Worm (Caenorhabditis elegans) whole organism, young adult: ENCODE measurements around the gene ZK546.19.
"Not testable (repeated sequence)": the region's sequence is repeated elsewhere in the genome, so short reads cannot be mapped to it uniquely, and the experiment has no call there.

ENCODE experiments used
- B0261.1 ChIP-seq: sonication (generic microtip); optimal IDR thresholded peaks from 2 replicates; lab custom pipeline; 2016; ENCODE audit warnings: mild to moderate bottlenecking, missing genetic modification characterization, moderate library complexity, missing compliant biosample characterization
- B0336.3 ChIP-seq: fragments of 200-800 bp; sonication (Bioruptor generic); IDR thresholded peaks from 2 replicates; pipeline ENCODE4 v1.3.6; 2022; ENCODE audit warnings: missing genetic modification characterization, missing compliant biosample characterization
- F22D6.2 ChIP-seq: sonication (generic microtip); optimal IDR thresholded peaks from 2 replicates; lab custom pipeline; 2016; ENCODE audit warnings: mild to moderate bottlenecking, missing genetic modification characterization, missing compliant biosample characterization
- F23B12.7 ChIP-seq: sonication (generic microtip); optimal IDR thresholded peaks from 2 replicates; lab custom pipeline; 2017; ENCODE audit warnings: missing genetic modification characterization, mild to moderate bottlenecking, missing compliant biosample characterization, antibody characterized with exemption, moderate library complexity; ENCODE audit not compliant: insufficient read depth
- F33H1.4 ChIP-seq: fragments of 200-800 bp; sonication (Bioruptor generic); IDR thresholded peaks from 2 replicates; pipeline ENCODE4 v1.3.6; 2022; ENCODE audit warnings: missing genetic modification reagents, missing genetic modification characterization, missing compliant biosample characterization
- F57A8.1 ChIP-seq: fragments of 200-800 bp; sonication (Bioruptor generic); optimal IDR thresholded peaks from 2 replicates; lab custom pipeline; 2018; ENCODE audit warnings: mild to moderate bottlenecking, missing genetic modification characterization, moderate library complexity, missing compliant biosample characterization
- Y53G8AR.9 ChIP-seq: fragments of 200-800 bp; sonication (Bioruptor generic); conservative IDR thresholded peaks from 2 replicates; pipeline ENCODE4 v1.3.6; 2022; ENCODE audit warnings: missing genetic modification reagents, missing genetic modification characterization, missing compliant biosample characterization
- Y95B8A.8 ChIP-seq: fragments of 200-800 bp; sonication (Bioruptor generic); IDR thresholded peaks from 2 replicates; pipeline ENCODE4 v1.3.6; 2022; ENCODE audit warnings: missing genetic modification reagents, missing genetic modification characterization, missing compliant biosample characterization
- atf-7 ChIP-seq: sonication (generic microtip); optimal IDR thresholded peaks from 2 replicates; lab custom pipeline; 2017; ENCODE audit warnings: mild to moderate bottlenecking, missing genetic modification characterization, missing compliant biosample characterization
- bed-2 ChIP-seq: fragments of 200-800 bp; sonication (Bioruptor generic); IDR thresholded peaks from 2 replicates; pipeline ENCODE4 v1.3.6; 2022; ENCODE audit warnings: missing genetic modification reagents, missing genetic modification characterization, missing compliant biosample characterization
- cebp-1 ChIP-seq, 2 experiments: fragments of 200-800 bp in 1 of 2; sonication (Bioruptor generic) in 1 of 2; sonication (generic microtip) in 1 of 2; IDR thresholded peaks in 1 of 2; optimal IDR thresholded peaks in 1 of 2; 2 replicates each; pipeline versions ENCODE4 v1.3.6 to Lab custom; 2017 to 2022; ENCODE audit warnings: missing compliant biosample characterization in 2 of 2, missing genetic modification characterization in 2 of 2, mild to moderate bottlenecking in 1 of 2, missing genetic modification reagents in 1 of 2, moderate library complexity in 1 of 2
- ceh-100 ChIP-seq: fragments of 200-800 bp; sonication (Bioruptor generic); IDR thresholded peaks from 2 replicates; pipeline ENCODE4 v1.3.6; 2022; ENCODE audit warnings: missing genetic modification reagents, missing genetic modification characterization, missing compliant biosample characterization
- ceh-40 ChIP-seq: fragments of 200-800 bp; sonication (Bioruptor generic); IDR thresholded peaks from 2 replicates; pipeline ENCODE4 v1.3.6; 2022; ENCODE audit warnings: missing genetic modification characterization, missing compliant biosample characterization
- ceh-91 ChIP-seq: fragments of 200-800 bp; sonication (Bioruptor generic); IDR thresholded peaks from 2 replicates; pipeline ENCODE4 v1.3.6; 2022; ENCODE audit warnings: missing genetic modification reagents, missing genetic modification characterization, missing compliant biosample characterization
- chd-7 ChIP-seq: sonication (generic microtip); optimal IDR thresholded peaks from 2 replicates; lab custom pipeline; 2016; ENCODE audit warnings: mild to moderate bottlenecking, missing genetic modification characterization, moderate library complexity, missing compliant biosample characterization
- die-1 ChIP-seq: sonication (generic microtip); optimal IDR thresholded peaks from 2 replicates; lab custom pipeline; 2016; ENCODE audit warnings: missing genotype, mild to moderate bottlenecking, missing genetic modification characterization, missing compliant biosample characterization
- dpl-1 ChIP-seq: fragments of 150-350 bp; optimal IDR thresholded peaks from 2 replicates; lab custom pipeline; 2014; ENCODE audit warnings: missing biosample characterization, missing genetic modification reagents, missing genetic modification characterization
- egl-44 ChIP-seq: fragments of 200-800 bp; sonication (Bioruptor generic); IDR thresholded peaks from 2 replicates; pipeline ENCODE4 v1.3.6; 2022; ENCODE audit warnings: missing genetic modification reagents, missing genetic modification characterization, missing compliant biosample characterization
- egrh-3 ChIP-seq: fragments of 200-800 bp; sonication (Bioruptor generic); IDR thresholded peaks from 2 replicates; pipeline ENCODE4 v1.3.6; 2022; ENCODE audit warnings: missing genetic modification reagents, missing genetic modification characterization, missing compliant biosample characterization
- ets-4 ChIP-seq: fragments of 200-800 bp; sonication (Bioruptor generic); optimal IDR thresholded peaks from 2 replicates; lab custom pipeline; 2018; ENCODE audit warnings: mild to moderate bottlenecking, missing genetic modification characterization, missing compliant biosample characterization
- him-1 ChIP-seq: sonication (generic microtip); optimal IDR thresholded peaks from 2 replicates; lab custom pipeline; 2016; ENCODE audit warnings: missing genotype, missing genetic modification reagents, missing genetic modification characterization, missing compliant biosample characterization
- hrde-1 ChIP-seq: sonication (generic microtip); optimal IDR thresholded peaks from 2 replicates; lab custom pipeline; 2016; ENCODE audit warnings: missing genetic modification characterization, mild to moderate bottlenecking, missing compliant biosample characterization, moderate library complexity, missing genotype, missing genetic modification reagents, borderline replicate concordance
- hsf-1 ChIP-seq: fragments of 200-800 bp; sonication (Bioruptor generic); IDR thresholded peaks from 2 replicates; pipeline ENCODE4 v1.3.6; 2022; ENCODE audit warnings: missing genetic modification reagents, missing genetic modification characterization, missing compliant biosample characterization
- let-607 ChIP-seq, 2 experiments: fragments of 200-800 bp in 1 of 2; sonication (Bioruptor generic) in 1 of 2; sonication (generic microtip) in 1 of 2; optimal IDR thresholded peaks; 2 replicates each; lab custom pipeline; 2016 to 2018; ENCODE audit warnings: mild to moderate bottlenecking in 2 of 2, missing compliant biosample characterization in 2 of 2, missing genetic modification characterization in 2 of 2, moderate library complexity in 2 of 2, missing genotype in 1 of 2
- lir-1 ChIP-seq: fragments of 200-800 bp; sonication (Bioruptor generic); conservative IDR thresholded peaks from 2 replicates; pipeline ENCODE4 v1.3.6; 2022; ENCODE audit warnings: missing genetic modification reagents, missing genetic modification characterization, missing compliant biosample characterization
- lsy-27 ChIP-seq: sonication (generic microtip); optimal IDR thresholded peaks from 2 replicates; lab custom pipeline; 2017; ENCODE audit warnings: missing genetic modification characterization, mild to moderate bottlenecking, missing compliant biosample characterization, antibody characterized with exemption, missing genotype, borderline replicate concordance; ENCODE audit not compliant: insufficient read depth
- nfyb-1 ChIP-seq: fragments of 200-800 bp; sonication (Bioruptor generic); IDR thresholded peaks from 2 replicates; pipeline ENCODE4 v1.3.6; 2022; ENCODE audit warnings: missing genetic modification reagents, missing genetic modification characterization, missing compliant biosample characterization
- nhr-80 ChIP-seq: sonication (generic microtip); optimal IDR thresholded peaks from 2 replicates; lab custom pipeline; 2016; ENCODE audit warnings: missing genetic modification characterization, missing compliant biosample characterization
- nhr-90 ChIP-seq: sonication (generic microtip); optimal IDR thresholded peaks from 2 replicates; lab custom pipeline; 2016; ENCODE audit warnings: missing genotype, mild to moderate bottlenecking, missing genetic modification characterization, missing compliant biosample characterization
- pbrm-1 ChIP-seq: fragments of 200-800 bp; sonication (Bioruptor generic); IDR thresholded peaks from 2 replicates; pipeline ENCODE4 v1.3.6; 2022; ENCODE audit warnings: missing genetic modification reagents, missing genetic modification characterization, missing compliant biosample characterization
- pha-4 ChIP-seq: fragments of 150-350 bp; sonication (generic microtip); optimal IDR thresholded peaks from 2 replicates; lab custom pipeline; 2014; ENCODE audit warnings: missing biosample characterization, missing genetic modification reagents, missing genetic modification characterization
- rec-8 ChIP-seq, 2 experiments: sonication (generic microtip); optimal IDR thresholded peaks; 2 replicates each; lab custom pipeline; 2016; ENCODE audit warnings: mild to moderate bottlenecking in 2 of 2, missing genetic modification characterization in 2 of 2, missing genetic modification reagents in 2 of 2, missing genotype in 2 of 2, missing biosample characterization in 1 of 2, missing compliant biosample characterization in 1 of 2, moderate library complexity in 1 of 2
- snpc-4 ChIP-seq, 5 experiments: fragments of 150-350 bp in 1 of 5; sonication (generic microtip) in 4 of 5; optimal IDR thresholded peaks; 2 replicates each; lab custom pipeline; 2014 to 2018; ENCODE audit warnings: missing genetic modification characterization in 5 of 5, missing biosample characterization in 3 of 5, antibody characterized with exemption in 2 of 5, mild to moderate bottlenecking in 2 of 5, missing compliant biosample characterization in 2 of 5, missing genotype in 2 of 5, moderate library complexity in 2 of 5, missing genetic modification reagents in 1 of 5
- tbp1 ChIP-seq: fragments of 200-800 bp; sonication (Bioruptor generic); optimal IDR thresholded peaks from 2 replicates; lab custom pipeline; 2018; ENCODE audit warnings: mild to moderate bottlenecking, missing genetic modification characterization, missing compliant biosample characterization
- unc-62 ChIP-seq: fragments of 150-350 bp; optimal IDR thresholded peaks from 2 replicates; lab custom pipeline; 2014; ENCODE audit warnings: missing biosample characterization, missing genetic modification reagents, missing genetic modification characterization
- xnd-1 ChIP-seq: sonication (generic microtip); optimal IDR thresholded peaks from 2 replicates; lab custom pipeline; 2016; ENCODE audit warnings: missing genotype, missing genetic modification reagents, missing genetic modification characterization, missing compliant biosample characterization
- zim-3 ChIP-seq: sonication (generic microtip); optimal IDR thresholded peaks from 2 replicates; lab custom pipeline; 2017; ENCODE audit warnings: mild to moderate bottlenecking, missing genetic modification characterization, moderate library complexity, missing compliant biosample characterization
- ztf-22 ChIP-seq: fragments of 200-800 bp; sonication (Bioruptor generic); optimal IDR thresholded peaks from 2 replicates; lab custom pipeline; 2018; ENCODE audit warnings: mild to moderate bottlenecking, missing genetic modification characterization, moderate library complexity, missing compliant biosample characterization

ZK546.19 gene

DNA sequence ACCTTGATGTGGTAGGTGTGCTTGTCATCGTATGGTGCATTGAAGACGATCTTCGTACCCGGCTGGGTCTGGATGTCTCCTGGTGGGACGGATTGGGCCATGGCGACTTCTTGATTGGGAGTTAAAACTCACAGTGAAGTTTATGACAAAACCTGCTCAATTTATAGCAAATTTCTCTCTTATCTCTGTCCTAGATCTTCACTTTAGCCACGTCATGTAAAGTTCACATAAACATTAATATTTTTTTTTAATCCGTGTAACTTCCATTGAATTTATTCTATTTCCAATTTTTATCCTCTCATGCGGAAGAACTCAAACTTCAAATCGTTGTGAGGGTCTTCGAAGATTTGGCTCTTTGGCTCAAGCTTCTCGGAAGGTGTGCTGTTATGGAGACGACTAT, 25.1 kb upstream of the ZK546.19 start, which contains the start of gene msp-31:
TSS of gene msp-31 (minus strand) at position 101 of the 400 bp plus-strand sequence.
- TF ChIP-seq hrde-1; Y95B8A.8 (GFP tag; lab: Robert Waterston, UW); ets-4 (GFP tag; lab: Kevin White, UChicago): not testable (repeated sequence)
- TF ChIP-seq, all 124 proteins: peak for 0; not testable (repeated sequence) for 124

DNA sequence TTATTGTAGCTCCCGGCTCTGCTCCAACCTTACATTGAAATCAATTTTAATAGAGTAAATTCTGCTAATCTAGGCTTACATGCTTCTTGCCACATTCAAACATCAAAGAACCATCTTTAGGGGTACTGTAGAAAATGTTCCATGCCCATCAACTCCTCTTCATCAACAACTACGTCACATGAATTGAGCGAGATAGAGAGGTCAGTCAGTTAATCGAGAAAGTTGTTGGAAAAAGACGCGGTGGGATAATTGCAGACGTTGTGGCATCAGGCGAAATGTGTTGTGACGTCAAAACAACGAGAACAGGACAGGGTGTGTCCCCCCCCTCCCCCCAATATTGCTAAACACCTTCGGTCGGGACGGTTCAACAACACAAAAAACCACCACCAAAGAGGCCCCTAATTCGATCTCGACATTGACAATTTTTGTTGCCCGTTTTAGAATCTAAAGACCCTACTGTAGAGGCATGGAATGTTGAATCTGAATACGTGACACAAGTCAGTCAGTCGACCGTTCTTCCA, 23.0 kb upstream of the ZK546.19 start:
- no peak for TF ChIP-seq hsf-1
- no peak for TF ChIP-seq pbrm-1

DNA sequence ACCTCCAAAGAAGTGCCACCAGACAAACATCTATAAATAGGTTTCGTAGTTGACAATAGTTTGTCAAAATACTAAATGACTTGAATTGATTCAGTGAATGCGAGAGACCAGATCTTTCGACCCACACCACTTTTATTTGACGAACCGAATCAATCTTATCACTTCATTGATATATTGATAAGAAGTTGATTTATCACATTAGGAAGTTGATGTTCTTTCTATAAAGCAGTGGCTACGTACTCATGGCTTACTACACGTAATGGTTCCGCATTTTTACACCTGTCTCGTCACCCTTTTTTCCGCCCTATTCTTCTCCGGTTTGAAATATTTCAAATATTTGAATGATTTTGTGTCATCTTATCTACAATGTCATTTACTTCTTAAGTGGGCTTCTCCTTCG, 20.9 kb upstream of the ZK546.19 start:
- TF ChIP-seq egrh-3 (GFP tag; lab: Robert Waterston, UW) = no peak
- no peak for TF ChIP-seq chd-7 (tag; lab: Kevin White, UChicago)
- TF ChIP-seq F23B12.7 (tag; lab: Kevin White, UChicago) = no peak
- no peak for TF ChIP-seq bed-2
- TF ChIP-seq ceh-100 = no peak
- no peak for TF ChIP-seq F57A8.1
- no peak for TF ChIP-seq ceh-91 (GFP tag; lab: Robert Waterston, UW)
- TF ChIP-seq F33H1.4 (GFP tag; lab: Robert Waterston, UW) = no peak
- TF ChIP-seq die-1 (tag; lab: Kevin White, UChicago) = no peak
- TF ChIP-seq dpl-1 (GFP tag; lab: Kevin White, UChicago) = no peak
- TF ChIP-seq egl-44 (GFP tag; lab: Robert Waterston, UW) = no peak
- no peak for TF ChIP-seq zim-3 (tag; lab: Kevin White, UChicago)
- TF ChIP-seq nhr-80 (tag; lab: Kevin White, UChicago) = peak; percentile 12
- no peak for TF ChIP-seq him-1 (tag; lab: Kevin White, UChicago)
- 0 out of 2 replicates have a peak, but pooled peaks have one; percentile 12 for TF ChIP-seq Y53G8AR.9
- no peak for TF ChIP-seq B0261.1 (tag; lab: Kevin White, UChicago)
- no peak for TF ChIP-seq xnd-1 (tag; lab: Kevin White, UChicago)

DNA sequence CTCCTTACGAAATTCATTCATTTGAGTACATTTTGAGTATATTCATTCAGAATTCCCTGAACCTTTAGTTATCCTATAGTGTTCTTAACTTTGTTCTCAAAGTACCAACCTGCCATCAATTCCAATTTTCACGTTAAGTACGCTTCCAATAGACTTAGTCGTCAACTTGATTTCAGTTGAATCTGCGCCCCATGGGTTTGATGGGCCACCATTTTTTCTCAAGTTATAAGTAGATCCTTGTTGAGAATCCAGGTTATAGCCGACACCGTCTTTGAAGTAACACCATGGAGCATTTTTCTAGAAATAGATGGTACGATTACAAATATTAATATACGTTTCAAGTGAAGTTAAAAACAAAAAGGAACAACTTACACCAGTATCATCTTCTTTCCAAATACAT, 16.8 kb upstream of the ZK546.19 start:
- TF ChIP-seq lir-1 (GFP tag; lab: Robert Waterston, UW) = no peak
- no peak for TF ChIP-seq unc-62

DNA sequence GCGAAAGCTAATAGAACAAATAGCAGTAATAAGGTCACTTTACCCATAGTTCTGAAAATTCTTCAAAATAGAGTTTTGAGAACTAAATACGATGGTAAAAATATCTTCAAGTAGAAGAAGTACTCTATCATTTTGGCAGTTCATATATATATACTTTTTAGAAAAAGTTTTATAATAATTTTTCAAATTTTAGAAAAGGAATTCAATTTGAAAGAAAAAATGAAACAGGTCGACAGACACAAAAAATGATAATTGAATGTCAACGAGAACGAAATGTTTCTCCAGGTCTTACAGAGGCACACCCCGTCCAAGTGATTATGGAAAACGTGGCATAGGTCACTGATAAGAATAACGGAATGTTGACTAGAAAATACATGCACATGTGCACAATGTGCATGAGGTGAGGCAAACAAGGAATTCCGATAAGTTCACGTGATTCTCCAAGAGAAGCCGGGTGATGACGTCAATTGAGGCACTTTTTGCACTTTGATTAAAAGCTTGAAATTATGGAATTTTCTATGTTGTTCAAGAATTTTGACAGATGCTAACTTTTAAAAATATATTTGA, 16.2 kb upstream of the ZK546.19 start, which contains the start of gene aagr-2:
TSS of gene aagr-2 (minus strand) at position 51 of the 567 bp plus-strand sequence.
- TF ChIP-seq F22D6.2 = peak; percentile 11
- no peak for TF ChIP-seq ceh-40 (GFP tag; lab: Robert Waterston, UW)
- no peak for TF ChIP-seq rec-8 (tag; optimal IDR thresholded peaks at IDR 0.05; lab: Kevin White, UChicago)
- peak; percentile 22; the same call in 1 of the 2 replicates for TF ChIP-seq nfyb-1 (GFP tag; lab: Robert Waterston, UW)
- TF ChIP-seq egl-44 (GFP tag; lab: Robert Waterston, UW) = peak; percentile 74; the same call in 1 of the 2 replicates
- TF ChIP-seq nhr-90 = peak; percentile 54
- no peak for TF ChIP-seq hrde-1
- TF ChIP-seq tbp1 = peak; percentile 25
- peak; percentile 92 for TF ChIP-seq atf-7 (tag; lab: Kevin White, UChicago)
- TF ChIP-seq lsy-27 (tag; lab: Kevin White, UChicago) = no peak
- TF ChIP-seq pha-4 (tag; lab: Kevin White, UChicago) = peak; percentile 86
- TF ChIP-seq snpc-4 (GFP tag; optimal IDR thresholded peaks at IDR 0.05; lab: Kevin White, UChicago) = no peak
- TF ChIP-seq snpc-4 (tag; optimal IDR thresholded peaks at IDR 0.05; lab: Kevin White, UChicago) = peak in 1 of 4 experiments; percentile 10
- TF ChIP-seq ets-4 (GFP tag; lab: Kevin White, UChicago) = peak; percentile 44
- no peak for TF ChIP-seq cebp-1 (GFP tag; IDR thresholded peaks at IDR 0.05; lab: Robert Waterston, UW)
- TF ChIP-seq cebp-1 (tag; optimal IDR thresholded peaks at IDR 0.05; lab: Kevin White, UChicago) = peak; percentile 60
- TF ChIP-seq ztf-22 (GFP tag; lab: Kevin White, UChicago) = peak; percentile 18
- TF ChIP-seq let-607 (tag; optimal IDR thresholded peaks at IDR 0.05; lab: Kevin White, UChicago) = peak; percentile 36 to 64
- 0 out of 2 replicates have a peak, but pooled peaks have one; percentile 8 for TF ChIP-seq Y95B8A.8 (GFP tag; lab: Robert Waterston, UW)
- peak; percentile 94 for TF ChIP-seq nhr-80 (tag; lab: Kevin White, UChicago)
- TF ChIP-seq hsf-1 = no peak
- peak; percentile 25; the same call in 1 of the 2 replicates for TF ChIP-seq B0336.3 (GFP tag; lab: Robert Waterston, UW)
- TF ChIP-seq, all 124 proteins: peak for 15
